Worm (Caenorhabditis elegans) whole organism, mixed stage, embryonic: ENCODE results near the gene ZK721.4.

Experiments used
- ces-1 ChIP-seq: fragments of 150-350 bp; optimal IDR thresholded peaks from 2 replicates; lab custom pipeline; 2014; ENCODE audit warnings: missing biosample characterization, missing genetic modification reagents, missing genetic modification characterization
- drap-1 ChIP-seq: fragments of 200-800 bp; sonication (Bioruptor generic); optimal IDR thresholded peaks from 3 replicates; lab custom pipeline; 2018; ENCODE audit warnings: mild to moderate bottlenecking, missing genetic modification characterization, missing compliant biosample characterization
- flh-1 ChIP-seq: fragments of 200-800 bp; sonication (Bioruptor generic); optimal IDR thresholded peaks from 2 replicates; lab custom pipeline; 2018; ENCODE audit warnings: mild to moderate bottlenecking, missing genetic modification characterization, moderate library complexity, missing compliant biosample characterization
- hlh-1 ChIP-seq: fragments of 150-350 bp; optimal IDR thresholded peaks from 2 replicates; lab custom pipeline; 2014; ENCODE audit warnings: missing biosample characterization, missing genetic modification reagents, missing genetic modification characterization
- lin-13 ChIP-seq: fragments of 150-350 bp; optimal IDR thresholded peaks from 2 replicates; lab custom pipeline; 2014; ENCODE audit warnings: missing biosample characterization, missing genetic modification characterization
- lin-32 ChIP-seq: fragments of 200-800 bp; sonication (Bioruptor generic); optimal IDR thresholded peaks from 2 replicates; lab custom pipeline; 2018; ENCODE audit warnings: mild to moderate bottlenecking, missing genetic modification characterization, missing compliant biosample characterization
- lsy-2 ChIP-seq: fragments of 150-350 bp; optimal IDR thresholded peaks from 2 replicates; lab custom pipeline; 2014; ENCODE audit warnings: missing biosample characterization, missing genetic modification characterization
- mep-1 ChIP-seq: fragments of 150-350 bp; optimal IDR thresholded peaks from 2 replicates; lab custom pipeline; 2017; ENCODE audit warnings: missing biosample characterization, missing genetic modification reagents, missing genetic modification characterization, inconsistent platforms
- nhr-12 ChIP-seq: fragments of 150-350 bp; optimal IDR thresholded peaks from 2 replicates; lab custom pipeline; 2014; ENCODE audit warnings: missing biosample characterization, missing genetic modification characterization
- nhr-237 ChIP-seq: fragments of 150-350 bp; optimal IDR thresholded peaks from 2 replicates; lab custom pipeline; 2014; ENCODE audit warnings: missing biosample characterization, missing genetic modification characterization
- nhr-28 ChIP-seq: fragments of 150-350 bp; optimal IDR thresholded peaks from 2 replicates; lab custom pipeline; 2014; ENCODE audit warnings: missing biosample characterization, missing genetic modification characterization
- pha-4 ChIP-seq: fragments of 150-350 bp; optimal IDR thresholded peaks from 2 replicates; lab custom pipeline; 2018; ENCODE audit warnings: missing biosample characterization, missing genetic modification reagents, missing genetic modification characterization
- snpc-4 ChIP-seq: fragments of 150-350 bp; optimal IDR thresholded peaks from 2 replicates; lab custom pipeline; 2014; ENCODE audit warnings: missing biosample characterization, missing genetic modification characterization
- unc-62 ChIP-seq: fragments of 150-350 bp; optimal IDR thresholded peaks from 2 replicates; lab custom pipeline; 2014; ENCODE audit warnings: missing biosample characterization, missing genetic modification reagents, missing genetic modification characterization

- TF ChIP-seq pha-4 (no peak), lin-13 (tag; lab: Kevin White, UChicago) (no peak), hlh-1 (tag; lab: Kevin White, UChicago) (no peak), ces-1 (GFP tag; lab: Kevin White, UChicago) (no peak), nhr-237 (tag; lab: Kevin White, UChicago) (no peak), snpc-4 (tag; lab: Kevin White, UChicago) (no peak), lin-32 (GFP tag; lab: Kevin White, UChicago) (no peak), mep-1 (tag; lab: Kevin White, UChicago) (no peak), drap-1 (GFP tag; lab: Kevin White, UChicago) (no peak), lsy-2 (no peak), unc-62 (GFP tag; lab: Kevin White, UChicago) (no peak), flh-1 (GFP tag; lab: Kevin White, UChicago) (no peak), nhr-12 (tag; lab: Kevin White, UChicago) (no peak), nhr-28 (no peak)
Observed at ce11 chrX:8744192-8744985, 34.3 kb upstream of the ZK721.4 start.
